Worm (Caenorhabditis elegans) whole organism, L4 larva: Measurements from ENCODE around the gene hnd-1.

ENCODE experiments used
- F26F4.8 ChIP-seq: fragments of 200-800 bp; sonication (Bioruptor generic); conservative IDR thresholded peaks from 2 replicates; pipeline ENCODE4 v1.3.6; 2022; ENCODE audit warnings: missing genetic modification characterization, missing compliant biosample characterization
- Y5F2A.4 ChIP-seq: fragments of 200-800 bp; sonication (Bioruptor generic); optimal IDR thresholded peaks from 2 replicates; lab custom pipeline; 2018; ENCODE audit warnings: mild to moderate bottlenecking, missing genetic modification characterization, missing compliant biosample characterization
- ZK337.2 ChIP-seq: fragments of 200-800 bp; sonication (Bioruptor generic); IDR thresholded peaks from 2 replicates; pipeline ENCODE4 v1.3.6; 2022; ENCODE audit warnings: missing genetic modification reagents, missing genetic modification characterization, missing compliant biosample characterization
- aha-1 ChIP-seq: fragments of 150-350 bp; peaks from one replicate; lab custom pipeline; 2014; ENCODE audit warnings: missing biosample characterization, missing genetic modification characterization
- ama-1 ChIP-seq: fragments of 150-350 bp; optimal IDR thresholded peaks from 2 replicates; lab custom pipeline; 2014; ENCODE audit warnings: inconsistent platforms, mixed read lengths
- attf-4 ChIP-seq: sonication (generic microtip); optimal IDR thresholded peaks from 3 replicates; lab custom pipeline; 2017; ENCODE audit warnings: missing biosample characterization, missing genetic modification characterization
- ceh-32 ChIP-seq: sonication (generic microtip); optimal IDR thresholded peaks from 2 replicates; lab custom pipeline; 2016; ENCODE audit warnings: mild to moderate bottlenecking, missing genetic modification characterization, missing compliant biosample characterization; ENCODE audit not compliant: poor library complexity
- ceh-62 ChIP-seq: sonication (generic microtip); optimal IDR thresholded peaks from 2 replicates; lab custom pipeline; 2017; ENCODE audit warnings: missing biosample characterization, missing genetic modification characterization
- ces-1 ChIP-seq: fragments of 150-350 bp; sonication (generic microtip); optimal IDR thresholded peaks from 4 replicates; lab custom pipeline; 2014; ENCODE audit warnings: missing biosample characterization, missing genetic modification reagents, missing genetic modification characterization
- daf-12 ChIP-seq: fragments of 150-350 bp; optimal IDR thresholded peaks from 2 replicates; lab custom pipeline; 2014; ENCODE audit warnings: missing biosample characterization, missing genetic modification reagents, missing genetic modification characterization
- daf-16 ChIP-seq, 3 experiments: sonication (generic microtip); optimal IDR thresholded peaks; 2 replicates each; lab custom pipeline; 2016 to 2017; ENCODE audit warnings: missing genetic modification characterization in 3 of 3, missing genetic modification reagents in 3 of 3, mild to moderate bottlenecking in 2 of 3, missing compliant biosample characterization in 2 of 3, missing biosample characterization in 1 of 3, moderate library complexity in 1 of 3
- daf-19 ChIP-seq: fragments of 200-800 bp; sonication (Bioruptor generic); conservative IDR thresholded peaks from 2 replicates; pipeline ENCODE4 v1.3.6; 2022; ENCODE audit warnings: missing genetic modification characterization, missing compliant biosample characterization
- dmd-6 ChIP-seq: fragments of 200-800 bp; sonication (Bioruptor generic); IDR thresholded peaks from 2 replicates; pipeline ENCODE4 v1.3.6; 2022; ENCODE audit warnings: missing genetic modification reagents, missing genetic modification characterization, missing compliant biosample characterization
- dmd-8 ChIP-seq: fragments of 200-800 bp; sonication (Bioruptor generic); IDR thresholded peaks from 2 replicates; pipeline ENCODE4 v1.3.6; 2022; ENCODE audit warnings: missing genetic modification characterization, missing compliant biosample characterization
- dmd-9 ChIP-seq: fragments of 200-800 bp; sonication (Bioruptor generic); IDR thresholded peaks from 2 replicates; pipeline ENCODE4 v1.3.6; 2022; ENCODE audit warnings: missing genetic modification reagents, missing genetic modification characterization, missing compliant biosample characterization
- duxl-1 ChIP-seq: sonication (generic microtip); optimal IDR thresholded peaks from 2 replicates; lab custom pipeline; 2016; ENCODE audit warnings: mild to moderate bottlenecking, missing genetic modification characterization, moderate library complexity, missing compliant biosample characterization; ENCODE audit not compliant: poor library complexity
- dve-1 ChIP-seq: sonication (generic microtip); optimal IDR thresholded peaks from 2 replicates; lab custom pipeline; 2017; ENCODE audit warnings: antibody characterized with exemption, mild to moderate bottlenecking, missing genetic modification characterization, missing compliant biosample characterization; ENCODE audit not compliant: insufficient read depth
- egl-27 ChIP-seq: sonication (generic microtip); optimal IDR thresholded peaks from 3 replicates; lab custom pipeline; 2017; ENCODE audit warnings: missing biosample characterization, missing genetic modification reagents, missing genetic modification characterization
- fos-1 ChIP-seq: fragments of 150-350 bp; optimal IDR thresholded peaks from 2 replicates; lab custom pipeline; 2014; ENCODE audit warnings: missing biosample characterization, missing genetic modification characterization
- gei-8 ChIP-seq: fragments of 200-800 bp; sonication (Bioruptor generic); optimal IDR thresholded peaks from 2 replicates; lab custom pipeline; 2018; ENCODE audit warnings: mild to moderate bottlenecking, missing genetic modification characterization, missing compliant biosample characterization
- hif-1 ChIP-seq, 2 experiments: sonication (generic microtip); optimal IDR thresholded peaks; 2 replicates each; lab custom pipeline; 2016 to 2017; ENCODE audit warnings: missing compliant biosample characterization in 2 of 2, missing genetic modification characterization in 2 of 2, missing genetic modification reagents in 2 of 2, missing genotype in 2 of 2, mild to moderate bottlenecking in 1 of 2
- hlh-11 ChIP-seq: fragments of 200-800 bp; sonication (Bioruptor generic); optimal IDR thresholded peaks from 2 replicates; lab custom pipeline; 2018; ENCODE audit warnings: mild to moderate bottlenecking, missing genetic modification characterization, missing compliant biosample characterization
- jun-1 ChIP-seq: fragments of 150-350 bp; optimal IDR thresholded peaks from 2 replicates; lab custom pipeline; 2014; ENCODE audit warnings: missing biosample characterization, missing genetic modification reagents, missing genetic modification characterization
- lim-7 ChIP-seq: fragments of 200-800 bp; sonication (Bioruptor generic); IDR thresholded peaks from 2 replicates; pipeline ENCODE4 v1.3.6; 2022; ENCODE audit warnings: missing genetic modification characterization, missing compliant biosample characterization
- lin-13 ChIP-seq: fragments of 150-350 bp; optimal IDR thresholded peaks from 2 replicates; lab custom pipeline; 2014; ENCODE audit warnings: missing biosample characterization, missing genetic modification reagents, missing genetic modification characterization
- lin-38 ChIP-seq: fragments of 200-800 bp; sonication (Bioruptor generic); IDR thresholded peaks from 2 replicates; pipeline ENCODE4 v1.3.6; 2022; ENCODE audit warnings: missing genetic modification reagents, missing genetic modification characterization, missing compliant biosample characterization
- mep-1 ChIP-seq: fragments of 150-350 bp; sonication (generic microtip); optimal IDR thresholded peaks from 3 replicates; lab custom pipeline; 2014; ENCODE audit warnings: missing biosample characterization, missing genetic modification characterization
- nhr-102 ChIP-seq: sonication (generic microtip); optimal IDR thresholded peaks from 2 replicates; lab custom pipeline; 2016; ENCODE audit warnings: mild to moderate bottlenecking, missing genetic modification characterization, moderate library complexity, missing compliant biosample characterization
- nhr-11 ChIP-seq: fragments of 150-350 bp; optimal IDR thresholded peaks from 2 replicates; lab custom pipeline; 2014; ENCODE audit warnings: missing biosample characterization, missing genetic modification characterization
- nhr-25 ChIP-seq: sonication (generic microtip); optimal IDR thresholded peaks from 2 replicates; lab custom pipeline; 2017; ENCODE audit warnings: missing genetic modification characterization, mild to moderate bottlenecking, missing compliant biosample characterization, antibody characterized with exemption, moderate library complexity, borderline replicate concordance; ENCODE audit not compliant: insufficient read depth
- nhr-28 ChIP-seq: fragments of 150-350 bp; optimal IDR thresholded peaks from 2 replicates; lab custom pipeline; 2014; ENCODE audit warnings: missing biosample characterization, missing genetic modification characterization
- nhr-41 ChIP-seq: fragments of 200-800 bp; sonication (Bioruptor generic); IDR thresholded peaks from 2 replicates; pipeline ENCODE4 v1.3.6; 2022; ENCODE audit warnings: missing genetic modification reagents, missing genetic modification characterization, missing compliant biosample characterization
- nhr-48 ChIP-seq: sonication (generic microtip); optimal IDR thresholded peaks from 2 replicates; lab custom pipeline; 2016; ENCODE audit warnings: mild to moderate bottlenecking, missing genetic modification characterization, missing compliant biosample characterization
- nhr-77 ChIP-seq: fragments of 150-350 bp; optimal IDR thresholded peaks from 2 replicates; lab custom pipeline; 2014; ENCODE audit warnings: missing biosample characterization, missing genetic modification characterization
- php-3 ChIP-seq: fragments of 200-800 bp; sonication (Bioruptor generic); IDR thresholded peaks from 2 replicates; pipeline ENCODE4 v1.3.6; 2022; ENCODE audit warnings: missing genetic modification reagents, missing genetic modification characterization, missing compliant biosample characterization
- pqm-1 ChIP-seq: sonication (generic microtip); optimal IDR thresholded peaks from 2 replicates; lab custom pipeline; 2017; ENCODE audit warnings: missing biosample characterization, missing genetic modification characterization
- rbr-2 ChIP-seq: sonication (generic microtip); optimal IDR thresholded peaks from 2 replicates; lab custom pipeline; 2016; ENCODE audit warnings: missing genotype, missing genetic modification characterization, missing compliant biosample characterization
- saeg-2 ChIP-seq: fragments of 200-800 bp; sonication (Bioruptor generic); IDR thresholded peaks from 2 replicates; pipeline ENCODE4 v1.3.6; 2022; ENCODE audit warnings: missing genetic modification reagents, missing genetic modification characterization, missing compliant biosample characterization
- set-16 ChIP-seq: fragments of 200-800 bp; sonication (Bioruptor generic); IDR thresholded peaks from 2 replicates; pipeline ENCODE4 v1.3.6; 2022; ENCODE audit warnings: missing genetic modification reagents, missing genetic modification characterization, missing compliant biosample characterization
- snpc-4 ChIP-seq: fragments of 150-350 bp; optimal IDR thresholded peaks from 2 replicates; lab custom pipeline; 2014; ENCODE audit warnings: missing biosample characterization, missing genetic modification characterization
- spr-3 ChIP-seq: fragments of 200-800 bp; sonication (Bioruptor generic); optimal IDR thresholded peaks from 2 replicates; lab custom pipeline; 2018; ENCODE audit warnings: mild to moderate bottlenecking, missing genetic modification characterization, missing compliant biosample characterization
- tag-97 ChIP-seq: fragments of 200-800 bp; sonication (Bioruptor generic); IDR thresholded peaks from 2 replicates; pipeline ENCODE4 v1.3.6; 2022; ENCODE audit warnings: missing genetic modification characterization, missing compliant biosample characterization
- tra-1 ChIP-seq: fragments of 200-800 bp; sonication (Bioruptor generic); IDR thresholded peaks from 2 replicates; pipeline ENCODE4 v1.3.6; 2022; ENCODE audit warnings: missing genetic modification reagents, missing genetic modification characterization, missing compliant biosample characterization
- unc-62 ChIP-seq, 3 experiments: fragments of 150-350 bp in 1 of 3; sonication (generic microtip); optimal IDR thresholded peaks in 2 of 3; peaks in 1 of 3; 1 replicate in 1 of 3; 2 replicates in 2 of 3; lab custom pipeline; 2014 to 2017; ENCODE audit warnings: missing biosample characterization in 3 of 3, missing genetic modification characterization in 3 of 3, missing genetic modification reagents in 3 of 3, missing genotype in 1 of 3
- vab-7 ChIP-seq: fragments of 200-800 bp; sonication (Bioruptor generic); IDR thresholded peaks from 2 replicates; pipeline ENCODE4 v1.3.6; 2022; ENCODE audit warnings: missing genetic modification reagents, missing genetic modification characterization, missing compliant biosample characterization
- zfp-2 ChIP-seq: sonication (generic microtip); optimal IDR thresholded peaks from 2 replicates; lab custom pipeline; 2016; ENCODE audit warnings: mild to moderate bottlenecking, missing genetic modification characterization, missing compliant biosample characterization
- zfp-3 ChIP-seq: fragments of 200-800 bp; sonication (Bioruptor generic); conservative IDR thresholded peaks from 2 replicates; pipeline ENCODE4 v1.3.6; 2022; ENCODE audit warnings: missing genetic modification reagents, missing genetic modification characterization, missing compliant biosample characterization
- zip-11 ChIP-seq: fragments of 200-800 bp; sonication (Bioruptor generic); IDR thresholded peaks from 2 replicates; pipeline ENCODE4 v1.3.6; 2022; ENCODE audit warnings: missing genetic modification characterization, missing compliant biosample characterization

hnd-1 gene

DNA sequence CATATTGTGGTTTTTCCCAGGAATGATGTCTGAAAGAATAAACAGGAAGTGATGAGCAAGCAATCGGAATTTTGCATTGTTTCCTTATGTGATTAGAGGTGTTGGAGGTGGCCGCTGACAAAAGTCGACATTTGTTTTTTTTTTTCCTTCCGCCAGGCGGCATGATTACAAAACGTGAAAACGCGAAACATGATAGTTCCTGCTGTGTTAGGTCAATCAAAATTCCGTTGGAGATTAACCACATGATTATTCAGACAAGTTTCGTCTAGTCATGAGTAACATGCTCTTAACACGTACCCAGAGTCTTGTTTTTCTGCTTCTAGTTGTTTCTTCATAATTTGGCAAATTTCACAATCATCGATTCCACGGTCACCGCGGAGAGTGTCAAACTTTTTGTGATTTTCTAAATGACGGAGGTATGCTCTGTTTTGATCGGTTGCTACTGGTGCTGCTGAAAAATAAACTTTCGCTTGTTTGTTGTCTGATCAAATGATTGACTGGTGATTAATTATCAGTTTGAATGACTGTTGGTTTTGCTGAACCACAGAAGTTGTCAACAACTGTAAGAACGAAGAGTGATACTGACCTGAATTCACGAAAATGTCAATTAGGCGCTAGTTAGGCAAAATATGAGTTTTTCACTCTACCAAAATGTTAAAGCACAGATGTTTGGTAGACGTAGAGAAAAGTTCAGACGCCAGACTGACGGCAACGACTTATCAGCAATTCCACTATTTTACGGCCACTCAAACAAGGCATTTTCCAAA is 5.0 kb upstream of the hnd-1 start (continued):
- TF ChIP-seq lim-7 (no peak), ces-1 (GFP tag; lab: Kevin White, UChicago) (no peak), egl-27 (tag; lab: Kevin White, UChicago) (no peak), rbr-2 (tag; lab: Kevin White, UChicago) (no peak), nhr-11 (tag; lab: Kevin White, UChicago) (no peak), daf-12 (tag; lab: Kevin White, UChicago) (no peak), hlh-11 (peak; percentile 49), hif-1 (tag; optimal IDR thresholded peaks at IDR 0.05; lab: Kevin White, UChicago) (peak in 1 of 2 experiments; percentile 18), php-3 (GFP tag; lab: Robert Waterston, UW) (no peak), lin-13 (GFP tag; lab: Kevin White, UChicago) (no peak), ceh-62 (tag; lab: Kevin White, UChicago) (no peak), ZK337.2 (GFP tag; lab: Robert Waterston, UW) (no peak), set-16 (no peak), duxl-1 (no peak), zip-11 (GFP tag; lab: Robert Waterston, UW) (no peak), pqm-1 (tag; lab: Kevin White, UChicago) (no peak), nhr-41 (GFP tag; lab: Robert Waterston, UW) (no peak), zfp-3 (no peak), dmd-8 (GFP tag; lab: Robert Waterston, UW) (no peak), mep-1 (no peak), snpc-4 (tag; lab: Kevin White, UChicago) (no peak), daf-16 (GFP tag; optimal IDR thresholded peaks at IDR 0.05; lab: Kevin White, UChicago) (peak in 1 of 2 experiments; percentile 59), daf-16 (tag; optimal IDR thresholded peaks at IDR 0.05; lab: Kevin White, UChicago) (peak; percentile 87), dmd-9 (GFP tag; lab: Robert Waterston, UW) (no peak), F26F4.8 (GFP tag; lab: Robert Waterston, UW) (no peak), tag-97 (GFP tag; lab: Robert Waterston, UW) (no peak), spr-3 (GFP tag; lab: Kevin White, UChicago) (no peak), vab-7 (GFP tag; lab: Robert Waterston, UW) (no peak), tra-1 (GFP tag; lab: Robert Waterston, UW) (peak; percentile 67; the same call in 1 of the 2 replicates), dmd-6 (GFP tag; lab: Robert Waterston, UW) (peak; percentile 93), Y5F2A.4 (GFP tag; lab: Kevin White, UChicago) (no peak), nhr-25 (tag; lab: Kevin White, UChicago) (no peak), daf-19 (GFP tag; lab: Robert Waterston, UW) (no peak), fos-1 (tag; lab: Kevin White, UChicago) (no peak), nhr-48 (tag; lab: Kevin White, UChicago) (peak; percentile 29), nhr-102 (no peak)

DNA sequence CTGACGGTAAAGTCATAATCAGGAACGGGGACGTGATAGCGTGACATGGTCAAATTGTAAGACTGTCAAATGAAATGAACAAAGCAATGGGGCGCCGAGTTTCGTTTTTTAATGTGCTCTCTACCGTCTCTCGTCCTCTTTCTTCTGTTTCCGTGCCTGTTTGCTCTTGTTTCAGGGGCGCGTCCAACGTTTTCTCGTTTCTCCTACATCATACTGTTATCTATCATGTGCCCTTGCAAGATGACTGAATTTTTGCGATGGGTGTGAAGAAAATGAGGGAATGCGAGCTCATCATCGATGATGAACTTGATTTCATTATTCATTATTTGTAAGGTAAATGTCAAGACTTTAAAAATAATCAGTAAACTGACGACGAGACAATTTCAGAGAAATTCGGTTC is 3.5 kb upstream of the hnd-1 start, which contains the start of gene T04F8.7:
TSS of gene T04F8.7 (minus strand) at position 130 of the 400 bp plus-strand sequence.
- TF ChIP-seq hif-1 (tag; optimal IDR thresholded peaks at IDR 0.05; lab: Kevin White, UChicago) (peak in 1 of 2 experiments; percentile 32), dve-1 (tag; lab: Kevin White, UChicago) (peak; percentile 75), hlh-11 (peak; percentile 85), jun-1 (no peak), pqm-1 (tag; lab: Kevin White, UChicago) (peak; percentile 50), attf-4 (tag; lab: Kevin White, UChicago) (no peak), daf-16 (GFP tag; optimal IDR thresholded peaks at IDR 0.05; lab: Kevin White, UChicago) (no peak), daf-16 (tag; optimal IDR thresholded peaks at IDR 0.05; lab: Kevin White, UChicago) (peak; percentile 87), zfp-2 (no peak), aha-1 (tag; lab: Kevin White, UChicago) (peak; percentile 95), lin-38 (GFP tag; lab: Robert Waterston, UW) (no peak), zfp-3 (no peak), nhr-28 (tag; lab: Kevin White, UChicago) (peak; percentile 66), ceh-32 (tag; lab: Kevin White, UChicago) (no peak), unc-62 (GFP tag; optimal IDR thresholded peaks at IDR 0.05 in 1 of 2; lab: Kevin White, UChicago) (no peak), unc-62 (tag; optimal IDR thresholded peaks at IDR 0.05; lab: Kevin White, UChicago) (no peak), lim-7 (no peak), gei-8 (no peak), nhr-77 (peak; percentile 13), ama-1 (lab: Kevin White, UChicago) (no peak), php-3 (GFP tag; lab: Robert Waterston, UW) (no peak), saeg-2 (GFP tag; lab: Robert Waterston, UW) (no peak)
